Fruit fly (Drosophila melanogaster) whole organism, pupa: Measurements from ENCODE around the gene CG10581.

Source experiments
- CG10348 ChIP-seq: fragments of 200-800 bp; sonication (Bioruptor generic); IDR thresholded peaks from 2 replicates; pipeline ENCODE4 v1.3.6; 2022; ENCODE audit warnings: missing biosample characterization, missing genetic modification characterization
- CG12605 ChIP-seq: fragments of 200-800 bp; sonication (Bioruptor generic); IDR thresholded peaks from 2 replicates; pipeline ENCODE4 v1.3.6; 2022; ENCODE audit warnings: missing biosample characterization, missing genetic modification characterization
- CG13204 ChIP-seq: fragments of 200-800 bp; sonication (Bioruptor generic); optimal IDR thresholded peaks from 2 replicates; lab custom pipeline; 2018; ENCODE audit warnings: missing biosample characterization, mild to moderate bottlenecking, missing genetic modification characterization, moderate library complexity
- CG14655 ChIP-seq: fragments of 200-800 bp; sonication (Bioruptor generic); optimal IDR thresholded peaks from 3 replicates; lab custom pipeline; 2017; ENCODE audit warnings: mild to moderate bottlenecking, missing biosample characterization, missing genetic modification reagents, missing genetic modification characterization
- CG15710 ChIP-seq: fragments of 200-800 bp; sonication (Bioruptor generic); optimal IDR thresholded peaks from 2 replicates; lab custom pipeline; 2018; ENCODE audit warnings: missing biosample characterization, mild to moderate bottlenecking, missing genetic modification characterization, moderate library complexity
- CG17806 ChIP-seq: fragments of 200-800 bp; sonication (Bioruptor generic); optimal IDR thresholded peaks from 2 replicates; lab custom pipeline; 2018; ENCODE audit warnings: missing biosample characterization, mild to moderate bottlenecking, missing genetic modification characterization, moderate library complexity
- CG32121 ChIP-seq: fragments of 200-800 bp; sonication (Bioruptor generic); IDR thresholded peaks from 2 replicates; pipeline ENCODE4 v1.3.6; 2022; ENCODE audit warnings: missing biosample characterization, missing genetic modification characterization
- CG34367 ChIP-seq: fragments of 200-800 bp; sonication (Bioruptor generic); optimal IDR thresholded peaks from 2 replicates; lab custom pipeline; 2018; ENCODE audit warnings: missing biosample characterization, mild to moderate bottlenecking, missing genetic modification characterization
- CG4496 ChIP-seq: fragments of 200-800 bp; sonication (Bioruptor generic); IDR thresholded peaks from 3 replicates; pipeline ENCODE4 v1.3.6; 2022; ENCODE audit warnings: missing biosample characterization, missing genetic modification characterization
- CG8159 ChIP-seq: fragments of 200-800 bp; sonication (Bioruptor generic); optimal IDR thresholded peaks from 3 replicates; lab custom pipeline; 2018; ENCODE audit warnings: missing biosample characterization, mild to moderate bottlenecking, missing genetic modification characterization, moderate library complexity
- CG8301 ChIP-seq: fragments of 200-800 bp; sonication (Bioruptor generic); optimal IDR thresholded peaks from 2 replicates; lab custom pipeline; 2018; ENCODE audit warnings: missing biosample characterization, mild to moderate bottlenecking, missing genetic modification characterization
- CG9948 ChIP-seq: fragments of 200-800 bp; sonication (Bioruptor generic); optimal IDR thresholded peaks from 2 replicates; lab custom pipeline; 2018; ENCODE audit warnings: missing biosample characterization, mild to moderate bottlenecking, missing genetic modification characterization, moderate library complexity
- D1 ChIP-seq: fragments of 200-800 bp; sonication (Bioruptor generic); optimal IDR thresholded peaks from 2 replicates; lab custom pipeline; 2018; ENCODE audit warnings: missing biosample characterization, mild to moderate bottlenecking, missing genetic modification characterization, moderate library complexity
- EcR ChIP-seq: fragments of 200-800 bp; sonication (Bioruptor generic); optimal IDR thresholded peaks from 3 replicates; lab custom pipeline; 2019; ENCODE audit warnings: missing biosample characterization, missing genetic modification characterization, mild to moderate bottlenecking, moderate library complexity, missing genetic modification reagents
- Ets98B ChIP-seq: fragments of 200-800 bp; sonication (Bioruptor generic); IDR thresholded peaks from 2 replicates; pipeline ENCODE4 v1.3.6; 2022; ENCODE audit warnings: missing biosample characterization, missing genetic modification characterization
- Pif1A ChIP-seq: fragments of 200-800 bp; sonication (Bioruptor generic); optimal IDR thresholded peaks from 3 replicates; lab custom pipeline; 2016; ENCODE audit warnings: missing biosample characterization, missing genetic modification characterization
- Pif1B ChIP-seq: fragments of 200-800 bp; sonication (Bioruptor generic); optimal IDR thresholded peaks from 3 replicates; lab custom pipeline; 2016; ENCODE audit warnings: missing biosample characterization, missing genetic modification characterization
- Snoo ChIP-seq: fragments of 200-800 bp; sonication (Bioruptor generic); optimal IDR thresholded peaks from 3 replicates; lab custom pipeline; 2017; ENCODE audit warnings: missing biosample characterization, mild to moderate bottlenecking, missing genetic modification characterization, inconsistent platforms
- fd96Ca ChIP-seq: fragments of 200-800 bp; sonication (Bioruptor generic); IDR thresholded peaks from 3 replicates; pipeline ENCODE4 v1.3.6; 2022; ENCODE audit warnings: missing biosample characterization, missing genetic modification characterization
- gl ChIP-seq: fragments of 200-800 bp; sonication (Bioruptor generic); optimal IDR thresholded peaks from 2 replicates; lab custom pipeline; 2018; ENCODE audit warnings: missing biosample characterization, mild to moderate bottlenecking, missing genetic modification characterization
- rn ChIP-seq: fragments of 200-800 bp; sonication (Bioruptor generic); IDR thresholded peaks from 2 replicates; pipeline ENCODE4 v1.3.6; 2022; ENCODE audit warnings: missing biosample characterization, missing genetic modification characterization

CG10581 gene

dm6 chr3L:21043435-21043834 lies 9.4 kb upstream of the CG10581 start:
- TF ChIP-seq CG32121 (no peak), fd96Ca (GFP tag; lab: Robert Waterston, UW) (no peak), CG8159 (tag; lab: Kevin White, UChicago) (no peak), CG8301 (tag; lab: Kevin White, UChicago) (no peak), rn (no peak), CG17806 (no peak), Pif1A (GFP tag; lab: Kevin White, UChicago) (no peak), CG10348 (GFP tag; lab: Robert Waterston, UW) (no peak), CG9948 (tag; lab: Kevin White, UChicago) (no peak), Ets98B (no peak), CG14655 (no peak), CG34367 (tag; lab: Kevin White, UChicago) (no peak), Pif1B (GFP tag; lab: Kevin White, UChicago) (no peak), gl (tag; lab: Kevin White, UChicago) (no peak), D1 (tag; lab: Kevin White, UChicago) (no peak), Snoo (no peak), CG15710 (tag; lab: Kevin White, UChicago) (no peak)

- TF ChIP-seq CG8301 (tag; lab: Kevin White, UChicago) (peak; percentile 46), CG8159 (tag; lab: Kevin White, UChicago) (peak; percentile 64), CG32121 (peak; percentile 69), CG34367 (tag; lab: Kevin White, UChicago) (peak; percentile 19), rn (0 out of 2 replicates have a peak, but pooled peaks have one; percentile 5), CG14655 (peak; percentile 39), CG17806 (peak; percentile 67), CG15710 (tag; lab: Kevin White, UChicago) (peak; percentile 70), D1 (tag; lab: Kevin White, UChicago) (no peak), CG9948 (tag; lab: Kevin White, UChicago) (peak; percentile 55), fd96Ca (GFP tag; lab: Robert Waterston, UW) (peak; percentile 45; the same call in 2 of the 3 replicates), Pif1B (GFP tag; lab: Kevin White, UChicago) (no peak), CG4496 (peak; percentile 73), Snoo (peak; percentile 18), gl (tag; lab: Kevin White, UChicago) (peak; percentile 22), Pif1A (GFP tag; lab: Kevin White, UChicago) (peak; percentile 46), CG13204 (GFP tag; lab: Kevin White, UChicago) (no peak), Ets98B (peak; percentile 50), EcR (GFP tag; lab: Kevin White, UChicago) (no peak), CG12605 (GFP tag; lab: Robert Waterston, UW) (peak; percentile 26; the same call in 1 of the 2 replicates), CG10348 (GFP tag; lab: Robert Waterston, UW) (peak; percentile 27; the same call in 1 of the 2 replicates)
Observed at dm6 chr3L:21041952-21042933, 8.2 kb upstream of the CG10581 start.

- peak; percentile 63; the same call in 1 of the 2 replicates for TF ChIP-seq CG32121
- no peak for TF ChIP-seq D1 (tag; lab: Kevin White, UChicago)
Observed at dm6 chr3L:21040831-21041230, 6.8 kb upstream of the CG10581 start.

dm6 chr3L:21037404-21037803 lies 3.4 kb upstream of the CG10581 start:
- TF ChIP-seq CG10348 (GFP tag; lab: Robert Waterston, UW) (0 out of 2 replicates have a peak, but pooled peaks have one; percentile 8), CG9948 (tag; lab: Kevin White, UChicago) (peak; percentile 34), CG12605 (GFP tag; lab: Robert Waterston, UW) (peak; percentile 25; the same call in 1 of the 2 replicates), D1 (tag; lab: Kevin White, UChicago) (no peak), CG8159 (tag; lab: Kevin White, UChicago) (peak; percentile 55), Ets98B (no peak; the same call in none of the 2 replicates), EcR (GFP tag; lab: Kevin White, UChicago) (no peak), fd96Ca (GFP tag; lab: Robert Waterston, UW) (no peak), CG15710 (tag; lab: Kevin White, UChicago) (peak; percentile 28), CG13204 (GFP tag; lab: Kevin White, UChicago) (no peak), CG34367 (tag; lab: Kevin White, UChicago) (no peak), CG14655 (peak; percentile 59), gl (tag; lab: Kevin White, UChicago) (no peak), Pif1B (GFP tag; lab: Kevin White, UChicago) (peak; percentile 5), CG4496 (0 out of 3 replicates have a peak, but pooled peaks have one; percentile 51), rn (no peak), CG8301 (tag; lab: Kevin White, UChicago) (peak; percentile 54), Snoo (peak; percentile 17), CG17806 (peak; percentile 21), CG32121 (peak; percentile 74; the same call in 1 of the 2 replicates), Pif1A (GFP tag; lab: Kevin White, UChicago) (peak; percentile 54)

dm6 chr3L:21036257-21036957 lies 2.4 kb upstream of the CG10581 start:
- TF ChIP-seq CG32121 (0 out of 2 replicates have a peak, but pooled peaks have one; percentile 10), CG13204 (GFP tag; lab: Kevin White, UChicago) (no peak)
